Worm (Caenorhabditis elegans) whole organism, young adult: ENCODE data around the gene C31B8.9.

ENCODE experiments used
- B0035.1 ChIP-seq: sonication (generic microtip); optimal IDR thresholded peaks from 2 replicates; lab custom pipeline; 2016; ENCODE audit warnings: missing genetic modification characterization, mild to moderate bottlenecking, missing compliant biosample characterization, missing genotype, missing genetic modification reagents
- B0261.1 ChIP-seq: sonication (generic microtip); optimal IDR thresholded peaks from 2 replicates; lab custom pipeline; 2016; ENCODE audit warnings: mild to moderate bottlenecking, missing genetic modification characterization, moderate library complexity, missing compliant biosample characterization
- D2030.7 ChIP-seq: fragments of 200-800 bp; sonication (Bioruptor generic); IDR thresholded peaks from 2 replicates; pipeline ENCODE4 v1.3.6; 2022; ENCODE audit warnings: missing genetic modification reagents, missing genetic modification characterization, missing compliant biosample characterization
- F39B2.1 ChIP-seq: fragments of 200-800 bp; sonication (Bioruptor generic); IDR thresholded peaks from 2 replicates; pipeline ENCODE4 v1.3.6; 2022; ENCODE audit warnings: missing genetic modification reagents, missing genetic modification characterization, missing compliant biosample characterization
- F49E8.2 ChIP-seq: sonication (generic microtip); optimal IDR thresholded peaks from 3 replicates; lab custom pipeline; 2017; ENCODE audit warnings: missing genetic modification characterization, mild to moderate bottlenecking, missing compliant biosample characterization, antibody characterized with exemption, moderate library complexity; ENCODE audit not compliant: insufficient read depth
- F55B11.4 ChIP-seq: sonication (generic microtip); optimal IDR thresholded peaks from 2 replicates; lab custom pipeline; 2016; ENCODE audit warnings: missing compliant biosample characterization, missing genetic modification characterization, borderline replicate concordance; ENCODE audit not compliant: insufficient read depth
- K11D2.4 ChIP-seq: fragments of 200-800 bp; sonication (Bioruptor generic); IDR thresholded peaks from 2 replicates; pipeline ENCODE4 v1.3.6; 2022; ENCODE audit warnings: missing genetic modification reagents, missing genetic modification characterization, missing compliant biosample characterization
- T26A5.8 ChIP-seq: sonication (generic microtip); optimal IDR thresholded peaks from 2 replicates; lab custom pipeline; 2016; ENCODE audit warnings: missing genetic modification characterization, missing compliant biosample characterization
- Y67H2A.10 ChIP-seq: fragments of 200-800 bp; sonication (Bioruptor generic); conservative IDR thresholded peaks from 2 replicates; pipeline ENCODE4 v1.3.6; 2022; ENCODE audit warnings: missing genetic modification reagents, missing genetic modification characterization, missing compliant biosample characterization
- aptf-3 ChIP-seq: fragments of 200-800 bp; sonication (Bioruptor generic); IDR thresholded peaks from 2 replicates; pipeline ENCODE4 v1.3.6; 2022; ENCODE audit warnings: missing genetic modification characterization, missing compliant biosample characterization
- bed-2 ChIP-seq: fragments of 200-800 bp; sonication (Bioruptor generic); IDR thresholded peaks from 2 replicates; pipeline ENCODE4 v1.3.6; 2022; ENCODE audit warnings: missing genetic modification reagents, missing genetic modification characterization, missing compliant biosample characterization
- ccch-3 ChIP-seq: fragments of 200-800 bp; sonication (Bioruptor generic); optimal IDR thresholded peaks from 2 replicates; lab custom pipeline; 2018; ENCODE audit warnings: mild to moderate bottlenecking, missing genetic modification characterization, missing compliant biosample characterization
- ceh-100 ChIP-seq: fragments of 200-800 bp; sonication (Bioruptor generic); IDR thresholded peaks from 2 replicates; pipeline ENCODE4 v1.3.6; 2022; ENCODE audit warnings: missing genetic modification reagents, missing genetic modification characterization, missing compliant biosample characterization
- ceh-27 ChIP-seq: fragments of 200-800 bp; sonication (Bioruptor generic); optimal IDR thresholded peaks from 2 replicates; lab custom pipeline; 2018; ENCODE audit warnings: mild to moderate bottlenecking, missing genetic modification characterization, moderate library complexity, missing compliant biosample characterization
- dpff-1 ChIP-seq: sonication (generic microtip); optimal IDR thresholded peaks from 2 replicates; lab custom pipeline; 2017; ENCODE audit warnings: mild to moderate bottlenecking, missing genetic modification characterization, missing compliant biosample characterization
- ekl-4 ChIP-seq: fragments of 200-800 bp; sonication (Bioruptor generic); IDR thresholded peaks from 2 replicates; pipeline ENCODE4 v1.3.6; 2022; ENCODE audit warnings: missing genetic modification reagents, missing genetic modification characterization, missing compliant biosample characterization
- hmg-20 ChIP-seq: fragments of 200-800 bp; sonication (Bioruptor generic); IDR thresholded peaks from 2 replicates; pipeline ENCODE4 v1.3.6; 2022; ENCODE audit warnings: missing genetic modification reagents, missing genetic modification characterization, missing compliant biosample characterization
- hrde-1 ChIP-seq: sonication (generic microtip); optimal IDR thresholded peaks from 2 replicates; lab custom pipeline; 2016; ENCODE audit warnings: missing genetic modification characterization, mild to moderate bottlenecking, missing compliant biosample characterization, moderate library complexity, missing genotype, missing genetic modification reagents, borderline replicate concordance
- hsf-1 ChIP-seq: fragments of 200-800 bp; sonication (Bioruptor generic); IDR thresholded peaks from 2 replicates; pipeline ENCODE4 v1.3.6; 2022; ENCODE audit warnings: missing genetic modification reagents, missing genetic modification characterization, missing compliant biosample characterization
- lin-26 ChIP-seq: fragments of 200-800 bp; sonication (Bioruptor generic); IDR thresholded peaks from 2 replicates; pipeline ENCODE4 v1.3.6; 2022; ENCODE audit warnings: missing genetic modification reagents, missing genetic modification characterization, missing compliant biosample characterization
- lin-40 ChIP-seq: sonication (generic microtip); optimal IDR thresholded peaks from 2 replicates; lab custom pipeline; 2016; ENCODE audit warnings: missing genetic modification characterization, mild to moderate bottlenecking, missing compliant biosample characterization, missing genotype, missing genetic modification reagents
- lin-54 ChIP-seq: fragments of 200-800 bp; sonication (Bioruptor generic); optimal IDR thresholded peaks from 2 replicates; lab custom pipeline; 2018; ENCODE audit warnings: mild to moderate bottlenecking, missing genetic modification characterization, missing compliant biosample characterization
- lir-1 ChIP-seq: fragments of 200-800 bp; sonication (Bioruptor generic); conservative IDR thresholded peaks from 2 replicates; pipeline ENCODE4 v1.3.6; 2022; ENCODE audit warnings: missing genetic modification reagents, missing genetic modification characterization, missing compliant biosample characterization
- lsl-1 ChIP-seq: fragments of 200-800 bp; sonication (Bioruptor generic); optimal IDR thresholded peaks from 2 replicates; lab custom pipeline; 2018; ENCODE audit warnings: mild to moderate bottlenecking, missing genetic modification characterization, moderate library complexity, missing compliant biosample characterization
- lsy-27 ChIP-seq: sonication (generic microtip); optimal IDR thresholded peaks from 2 replicates; lab custom pipeline; 2017; ENCODE audit warnings: missing genetic modification characterization, mild to moderate bottlenecking, missing compliant biosample characterization, antibody characterized with exemption, missing genotype, borderline replicate concordance; ENCODE audit not compliant: insufficient read depth
- mes-4 ChIP-seq: sonication (generic microtip); optimal IDR thresholded peaks from 2 replicates; lab custom pipeline; 2016; ENCODE audit warnings: missing genotype, missing genetic modification characterization, missing compliant biosample characterization
- mxl-1 ChIP-seq: sonication (generic microtip); optimal IDR thresholded peaks from 2 replicates; lab custom pipeline; 2016; ENCODE audit warnings: missing genetic modification characterization, missing compliant biosample characterization
- nfya-1 ChIP-seq: sonication (generic microtip); optimal IDR thresholded peaks from 2 replicates; lab custom pipeline; 2017; ENCODE audit warnings: antibody characterized with exemption, missing compliant biosample characterization, missing genetic modification characterization, borderline replicate concordance; ENCODE audit not compliant: insufficient read depth
- nhr-80 ChIP-seq: sonication (generic microtip); optimal IDR thresholded peaks from 2 replicates; lab custom pipeline; 2016; ENCODE audit warnings: missing genetic modification characterization, missing compliant biosample characterization
- pbrm-1 ChIP-seq: fragments of 200-800 bp; sonication (Bioruptor generic); IDR thresholded peaks from 2 replicates; pipeline ENCODE4 v1.3.6; 2022; ENCODE audit warnings: missing genetic modification reagents, missing genetic modification characterization, missing compliant biosample characterization
- snpc-3.4 ChIP-seq: sonication (generic microtip); optimal IDR thresholded peaks from 2 replicates; lab custom pipeline; 2017; ENCODE audit warnings: missing genetic modification characterization, mild to moderate bottlenecking, missing compliant biosample characterization, antibody characterized with exemption, moderate library complexity, missing genotype, missing genetic modification reagents
- unc-130 ChIP-seq: sonication (generic microtip); optimal IDR thresholded peaks from 2 replicates; lab custom pipeline; 2016; ENCODE audit warnings: missing genetic modification reagents, missing genetic modification characterization, missing compliant biosample characterization
- zim-3 ChIP-seq: sonication (generic microtip); optimal IDR thresholded peaks from 2 replicates; lab custom pipeline; 2017; ENCODE audit warnings: mild to moderate bottlenecking, missing genetic modification characterization, moderate library complexity, missing compliant biosample characterization
- ztf-25 ChIP-seq: fragments of 200-800 bp; sonication (Bioruptor generic); IDR thresholded peaks from 2 replicates; pipeline ENCODE4 v1.3.6; 2022; ENCODE audit warnings: missing genetic modification reagents, missing genetic modification characterization, missing compliant biosample characterization

C31B8.9 gene

ce11 chrV:2938497-2938896, 25.7 kb upstream of the C31B8.9 start, which contains the start of gene srw-141:
Gene srw-141 (minus strand): TSS chrV:2938597.
- TF ChIP-seq hrde-1 (no peak), lir-1 (GFP tag; lab: Robert Waterston, UW) (no peak), T26A5.8 (no peak)

DNA sequence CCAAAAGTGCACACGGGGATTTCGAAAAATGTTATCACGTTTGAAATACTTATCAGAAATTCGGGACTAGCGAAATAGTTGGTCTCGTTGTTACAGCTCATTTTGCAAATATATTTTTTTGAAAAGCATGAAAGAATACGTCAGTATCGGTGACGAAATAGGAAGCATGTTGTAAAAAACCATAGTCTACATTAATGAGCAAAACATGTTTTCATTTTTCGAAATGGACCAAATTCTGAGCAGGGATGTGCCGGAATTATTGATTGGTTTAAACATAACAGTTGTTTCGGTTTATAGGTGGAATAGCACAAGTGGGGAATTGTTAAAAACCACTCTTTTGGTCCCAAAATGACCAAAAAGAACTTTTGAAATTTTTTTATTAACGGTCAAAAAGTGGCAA, 21.3 kb upstream of the C31B8.9 start, which contains the start of gene srh-247:
TSS of gene srh-247 (minus strand) at position 101 of the 400 bp plus-strand sequence.
- TF ChIP-seq F55B11.4 (tag; lab: Kevin White, UChicago) (no peak), hmg-20 (GFP tag; lab: Robert Waterston, UW) (no peak), mes-4 (no peak), hsf-1 (GFP tag; lab: Robert Waterston, UW) (no peak), T26A5.8 (no peak)

- TF ChIP-seq lin-26 (GFP tag; lab: Robert Waterston, UW) (no peak), bed-2 (GFP tag; lab: Robert Waterston, UW) (no peak), F49E8.2 (tag; lab: Kevin White, UChicago) (no peak), zim-3 (tag; lab: Kevin White, UChicago) (no peak), snpc-3.4 (tag; lab: Kevin White, UChicago) (no peak), T26A5.8 (no peak), lin-40 (tag; lab: Kevin White, UChicago) (no peak), ccch-3 (GFP tag; lab: Kevin White, UChicago) (no peak), lsy-27 (tag; lab: Kevin White, UChicago) (no peak), dpff-1 (no peak), D2030.7 (GFP tag; lab: Robert Waterston, UW) (no peak), ceh-100 (no peak)
Observed at ce11 chrV:2931252-2931651, 18.5 kb upstream of the C31B8.9 start, which contains the start of gene C31B8.1. Gene C31B8.1 (plus strand): TSS chrV:2931552.

ce11 chrV:2929753-2930152, 17.0 kb upstream of the C31B8.9 start, which contains the start of gene C31B8.16:
Gene C31B8.16 (plus strand): TSS chrV:2930053.
- no peak for TF ChIP-seq F55B11.4 (tag; lab: Kevin White, UChicago)
- no peak for TF ChIP-seq B0035.1 (tag; lab: Kevin White, UChicago)
- TF ChIP-seq nhr-80 (tag; lab: Kevin White, UChicago) = no peak
- no peak for TF ChIP-seq K11D2.4 (GFP tag; lab: Robert Waterston, UW)
- no peak for TF ChIP-seq T26A5.8
- TF ChIP-seq F39B2.1 (GFP tag; lab: Robert Waterston, UW) = no peak
- no peak for TF ChIP-seq nfya-1 (tag; lab: Kevin White, UChicago)
- TF ChIP-seq ekl-4 (GFP tag; lab: Robert Waterston, UW) = no peak
- no peak for TF ChIP-seq lsl-1 (GFP tag; lab: Kevin White, UChicago)
- TF ChIP-seq ceh-100 = no peak
- TF ChIP-seq pbrm-1 = no peak
- TF ChIP-seq unc-130 (GFP tag; lab: Kevin White, UChicago) = no peak
- no peak for TF ChIP-seq aptf-3 (GFP tag; lab: Robert Waterston, UW)
- TF ChIP-seq ceh-27 (GFP tag; lab: Kevin White, UChicago) = no peak
- no peak for TF ChIP-seq mxl-1 (tag; lab: Kevin White, UChicago)
- TF ChIP-seq ztf-25 (GFP tag; lab: Robert Waterston, UW) = no peak
- TF ChIP-seq, all 124 proteins: peak for 0

- TF ChIP-seq lin-54 (GFP tag; lab: Kevin White, UChicago) (no peak), mxl-1 (tag; lab: Kevin White, UChicago) (no peak), B0261.1 (tag; lab: Kevin White, UChicago) (no peak), Y67H2A.10 (no peak), aptf-3 (GFP tag; lab: Robert Waterston, UW) (no peak)
Observed at ce11 chrV:2927553-2927952, 14.8 kb upstream of the C31B8.9 start, which contains the start of gene C31B8.12. Gene C31B8.12 (minus strand): TSS chrV:2927653.
